Worm (Caenorhabditis elegans) whole organism, young adult: ENCODE results near the gene F20G2.5.

Experiments
- F10E7.11 ChIP-seq: sonication (generic microtip); optimal IDR thresholded peaks from 2 replicates; lab custom pipeline; 2017; ENCODE audit warnings: mild to moderate bottlenecking, missing genetic modification characterization, moderate library complexity, missing compliant biosample characterization
- F33H1.4 ChIP-seq: fragments of 200-800 bp; sonication (Bioruptor generic); IDR thresholded peaks from 2 replicates; pipeline ENCODE4 v1.3.6; 2022; ENCODE audit warnings: missing genetic modification reagents, missing genetic modification characterization, missing compliant biosample characterization
- F55B11.4 ChIP-seq: sonication (generic microtip); optimal IDR thresholded peaks from 2 replicates; lab custom pipeline; 2016; ENCODE audit warnings: missing compliant biosample characterization, missing genetic modification characterization, borderline replicate concordance; ENCODE audit not compliant: insufficient read depth
- F57A8.1 ChIP-seq: fragments of 200-800 bp; sonication (Bioruptor generic); optimal IDR thresholded peaks from 2 replicates; lab custom pipeline; 2018; ENCODE audit warnings: mild to moderate bottlenecking, missing genetic modification characterization, moderate library complexity, missing compliant biosample characterization
- T07F8.4 ChIP-seq: sonication (generic microtip); optimal IDR thresholded peaks from 2 replicates; lab custom pipeline; 2016; ENCODE audit warnings: mild to moderate bottlenecking, missing genetic modification characterization, moderate library complexity, missing compliant biosample characterization
- Y53F4B.3 ChIP-seq: fragments of 200-800 bp; sonication (Bioruptor generic); IDR thresholded peaks from 2 replicates; pipeline ENCODE4 v1.3.6; 2022; ENCODE audit warnings: missing genetic modification reagents, missing genetic modification characterization, missing compliant biosample characterization
- ZK185.1 ChIP-seq: sonication (generic microtip); optimal IDR thresholded peaks from 2 replicates; lab custom pipeline; 2016; ENCODE audit warnings: mild to moderate bottlenecking, missing genetic modification characterization, missing compliant biosample characterization; ENCODE audit not compliant: poor library complexity, severe bottlenecking
- atf-7 ChIP-seq: sonication (generic microtip); optimal IDR thresholded peaks from 2 replicates; lab custom pipeline; 2017; ENCODE audit warnings: mild to moderate bottlenecking, missing genetic modification characterization, missing compliant biosample characterization
- attf-3 ChIP-seq: fragments of 200-800 bp; sonication (Bioruptor generic); conservative IDR thresholded peaks from 2 replicates; pipeline ENCODE4 v1.3.6; 2022; ENCODE audit warnings: missing genetic modification reagents, missing genetic modification characterization, missing compliant biosample characterization
- attf-5 ChIP-seq: fragments of 200-800 bp; sonication (Bioruptor generic); optimal IDR thresholded peaks from 2 replicates; lab custom pipeline; 2018; ENCODE audit warnings: mild to moderate bottlenecking, missing genetic modification characterization, missing compliant biosample characterization
- ceh-58 ChIP-seq: fragments of 200-800 bp; sonication (Bioruptor generic); IDR thresholded peaks from 2 replicates; pipeline ENCODE4 v1.3.6; 2022; ENCODE audit warnings: missing genetic modification characterization, missing compliant biosample characterization
- ceh-79 ChIP-seq: sonication (generic microtip); optimal IDR thresholded peaks from 2 replicates; lab custom pipeline; 2017; ENCODE audit warnings: mild to moderate bottlenecking, missing genetic modification characterization, missing compliant biosample characterization
- ceh-91 ChIP-seq: fragments of 200-800 bp; sonication (Bioruptor generic); IDR thresholded peaks from 2 replicates; pipeline ENCODE4 v1.3.6; 2022; ENCODE audit warnings: missing genetic modification reagents, missing genetic modification characterization, missing compliant biosample characterization
- dox-1 ChIP-seq: fragments of 200-800 bp; sonication (Bioruptor generic); IDR thresholded peaks from 2 replicates; pipeline ENCODE4 v1.3.6; 2022; ENCODE audit warnings: missing genetic modification reagents, missing genetic modification characterization, missing compliant biosample characterization
- efl-1 ChIP-seq: fragments of 150-350 bp; optimal IDR thresholded peaks from 2 replicates; lab custom pipeline; 2014; ENCODE audit warnings: missing biosample characterization, missing genetic modification reagents, missing genetic modification characterization
- ekl-4 ChIP-seq: fragments of 200-800 bp; sonication (Bioruptor generic); IDR thresholded peaks from 2 replicates; pipeline ENCODE4 v1.3.6; 2022; ENCODE audit warnings: missing genetic modification reagents, missing genetic modification characterization, missing compliant biosample characterization
- fkh-3 ChIP-seq: sonication (generic microtip); optimal IDR thresholded peaks from 2 replicates; lab custom pipeline; 2016; ENCODE audit warnings: mild to moderate bottlenecking, missing genetic modification characterization, missing compliant biosample characterization
- gei-17 ChIP-seq: fragments of 200-800 bp; sonication (Bioruptor generic); optimal IDR thresholded peaks from 2 replicates; lab custom pipeline; 2018; ENCODE audit warnings: mild to moderate bottlenecking, missing genetic modification characterization, missing compliant biosample characterization
- lin-40 ChIP-seq: sonication (generic microtip); optimal IDR thresholded peaks from 2 replicates; lab custom pipeline; 2016; ENCODE audit warnings: missing genetic modification characterization, mild to moderate bottlenecking, missing compliant biosample characterization, missing genotype, missing genetic modification reagents
- lsy-27 ChIP-seq: sonication (generic microtip); optimal IDR thresholded peaks from 2 replicates; lab custom pipeline; 2017; ENCODE audit warnings: missing genetic modification characterization, mild to moderate bottlenecking, missing compliant biosample characterization, antibody characterized with exemption, missing genotype, borderline replicate concordance; ENCODE audit not compliant: insufficient read depth
- madf-10 ChIP-seq: sonication (generic microtip); optimal IDR thresholded peaks from 2 replicates; lab custom pipeline; 2016; ENCODE audit warnings: mild to moderate bottlenecking, missing genetic modification characterization, missing compliant biosample characterization
- nfyb-1 ChIP-seq: fragments of 200-800 bp; sonication (Bioruptor generic); IDR thresholded peaks from 2 replicates; pipeline ENCODE4 v1.3.6; 2022; ENCODE audit warnings: missing genetic modification reagents, missing genetic modification characterization, missing compliant biosample characterization
- snpc-1.3 ChIP-seq: sonication (generic microtip); optimal IDR thresholded peaks from 2 replicates; lab custom pipeline; 2017; ENCODE audit warnings: missing genetic modification characterization, mild to moderate bottlenecking, missing compliant biosample characterization, antibody characterized with exemption, moderate library complexity, missing genotype, missing genetic modification reagents; ENCODE audit not compliant: insufficient read depth
- snpc-3.4 ChIP-seq: sonication (generic microtip); optimal IDR thresholded peaks from 2 replicates; lab custom pipeline; 2017; ENCODE audit warnings: missing genetic modification characterization, mild to moderate bottlenecking, missing compliant biosample characterization, antibody characterized with exemption, moderate library complexity, missing genotype, missing genetic modification reagents
- snpc-4 ChIP-seq, 5 experiments: fragments of 150-350 bp in 1 of 5; sonication (generic microtip) in 4 of 5; optimal IDR thresholded peaks; 2 replicates each; lab custom pipeline; 2014 to 2018; ENCODE audit warnings: missing genetic modification characterization in 5 of 5, missing biosample characterization in 3 of 5, antibody characterized with exemption in 2 of 5, mild to moderate bottlenecking in 2 of 5, missing compliant biosample characterization in 2 of 5, missing genotype in 2 of 5, moderate library complexity in 2 of 5, missing genetic modification reagents in 1 of 5
- xnd-1 ChIP-seq: sonication (generic microtip); optimal IDR thresholded peaks from 2 replicates; lab custom pipeline; 2016; ENCODE audit warnings: missing genotype, missing genetic modification reagents, missing genetic modification characterization, missing compliant biosample characterization
- zim-3 ChIP-seq: sonication (generic microtip); optimal IDR thresholded peaks from 2 replicates; lab custom pipeline; 2017; ENCODE audit warnings: mild to moderate bottlenecking, missing genetic modification characterization, moderate library complexity, missing compliant biosample characterization
- ztf-28 ChIP-seq: fragments of 200-800 bp; sonication (Bioruptor generic); IDR thresholded peaks from 2 replicates; pipeline ENCODE4 v1.3.6; 2022; ENCODE audit warnings: missing genetic modification reagents, missing genetic modification characterization, missing compliant biosample characterization

Gene F20G2.5

ce11 chrV:13818824-13819408, 47.6 kb downstream of the F20G2.5 start, which contains the start of gene sel-10 (continued):
- no peak for TF ChIP-seq F10E7.11 (tag; lab: Kevin White, UChicago)
- TF ChIP-seq fkh-3 = no peak
- TF ChIP-seq ztf-28 (GFP tag; lab: Robert Waterston, UW) = no peak
- no peak for TF ChIP-seq ceh-58 (GFP tag; lab: Robert Waterston, UW)
- TF ChIP-seq nfyb-1 (GFP tag; lab: Robert Waterston, UW) = no peak; the same call in none of the 2 replicates
- TF ChIP-seq snpc-3.4 = peak; percentile 18
- peak; percentile 67 for TF ChIP-seq ZK185.1 (tag; lab: Kevin White, UChicago)
- TF ChIP-seq Y53F4B.3 (GFP tag; lab: Robert Waterston, UW) = no peak
- TF ChIP-seq madf-10 (tag; lab: Kevin White, UChicago) = no peak
- no peak for TF ChIP-seq xnd-1
- TF ChIP-seq lsy-27 = no peak
- TF ChIP-seq atf-7 (tag; lab: Kevin White, UChicago) = no peak
- TF ChIP-seq F33H1.4 (GFP tag; lab: Robert Waterston, UW) = no peak; the same call in 1 of the 2 replicates
- peak; percentile 15 for TF ChIP-seq efl-1 (GFP tag; lab: Kevin White, UChicago)
- no peak for TF ChIP-seq ceh-79

ce11 chrV:13822752-13823151, 51.4 kb downstream of the F20G2.5 start, which contains the start of gene hpo-31:
Gene hpo-31, plus strand, starts transcription at chrV:13823052.
- TF ChIP-seq F55B11.4 (tag; lab: Kevin White, UChicago) (no peak), zim-3 (no peak), T07F8.4 (no peak), ekl-4 (GFP tag; lab: Robert Waterston, UW) (no peak), attf-5 (GFP tag; lab: Kevin White, UChicago) (no peak), gei-17 (no peak), lin-40 (tag; lab: Kevin White, UChicago) (no peak), snpc-4 (GFP tag; optimal IDR thresholded peaks at IDR 0.05; lab: Kevin White, UChicago) (no peak), snpc-4 (tag; optimal IDR thresholded peaks at IDR 0.05; lab: Kevin White, UChicago) (no peak), F57A8.1 (GFP tag; lab: Kevin White, UChicago) (no peak), ceh-91 (GFP tag; lab: Robert Waterston, UW) (no peak), dox-1 (GFP tag; lab: Robert Waterston, UW) (no peak), attf-3 (GFP tag; lab: Robert Waterston, UW) (no peak), snpc-1.3 (tag; lab: Kevin White, UChicago) (no peak)
